Fruit fly (Drosophila melanogaster): ENCODE measurements around the gene bdwf.

Gene bdwf

dm6 chr3R:17053415-17054177 is 10.7 kb upstream of the bdwf start, which contains the start of gene Dad (continued):
- TF ChIP-seq vnd (GFP tag; IDR thresholded peaks at IDR 0.05; ENCODE audit: partially characterized antibody) = no peak
- no peak for TF ChIP-seq shn (GFP tag; optimal IDR thresholded peaks at IDR 0.05)
- peak; percentile 88 for TF ChIP-seq sens (GFP tag)
- TF ChIP-seq ttk (GFP tag; IDR thresholded peaks at IDR 0.05) = no peak
- no peak for TF ChIP-seq CG16815 (GFP tag; optimal IDR thresholded peaks at IDR 0.05)
- TF ChIP-seq CG3847 (GFP tag; IDR thresholded peaks at IDR 0.05) = no peak
- peak; percentile 67 for TF ChIP-seq MTF-1 (GFP tag; optimal IDR thresholded peaks at IDR 0.05; ENCODE audit: borderline replicate concordance)
- no peak for TF ChIP-seq sob (GFP tag; IDR thresholded peaks at IDR 0.05)
- peak; percentile 16; the same call in 1 of the 2 replicates for TF ChIP-seq hbn (GFP tag; IDR thresholded peaks at IDR 0.05; ENCODE audit: partially characterized antibody)
- no peak for TF ChIP-seq CG7745 (tag; optimal IDR thresholded peaks at IDR 0.05)
- TF ChIP-seq CG14860 (GFP tag; IDR thresholded peaks at IDR 0.05; ENCODE audit: partially characterized antibody) = no peak
- TF ChIP-seq gt (GFP tag; IDR thresholded peaks at IDR 0.05) = no peak
- TF ChIP-seq vvl (GFP tag; IDR thresholded peaks at IDR 0.05) = peak; percentile 25; the same call in 1 of the 2 replicates
- no peak for TF ChIP-seq dimm (GFP tag; IDR thresholded peaks at IDR 0.05)
- no peak for TF ChIP-seq kay (GFP tag; optimal IDR thresholded peaks at IDR 0.05)
- TF ChIP-seq CG8388 (GFP tag; optimal IDR thresholded peaks at IDR 0.05) = no peak
- TF ChIP-seq CG12219 (GFP tag; optimal IDR thresholded peaks at IDR 0.05) = peak; percentile 11
- TF ChIP-seq yki (optimal IDR thresholded peaks at IDR 0.05) = peak; percentile 95
- no peak for TF ChIP-seq CG43689 (GFP tag; IDR thresholded peaks at IDR 0.05)
- TF ChIP-seq ftz-f1 (GFP tag; optimal IDR thresholded peaks at IDR 0.05) = no peak
- 0 out of 2 replicates have a peak, but pooled peaks have one; percentile 24 for TF ChIP-seq sna (GFP tag; IDR thresholded peaks at IDR 0.05; ENCODE audit: partially characterized antibody)
- no peak for TF ChIP-seq CG10321 (GFP tag; IDR thresholded peaks at IDR 0.05)
- TF ChIP-seq CG11456 (GFP tag; IDR thresholded peaks at IDR 0.05) = no peak
- TF ChIP-seq dmrt11E (tag; optimal IDR thresholded peaks at IDR 0.05) = no peak
- no peak for TF ChIP-seq CG4617 (GFP tag; optimal IDR thresholded peaks at IDR 0.05; ENCODE audit: borderline replicate concordance)
- no peak for TF ChIP-seq tap (tag; optimal IDR thresholded peaks at IDR 0.05)
- TF ChIP-seq dati (GFP tag; IDR thresholded peaks at IDR 0.05) = no peak
- TF ChIP-seq CG30403 (GFP tag; optimal IDR thresholded peaks at IDR 0.05) = no peak
- no peak for TF ChIP-seq twi (tag; optimal IDR thresholded peaks at IDR 0.05)
- peak; percentile 11; the same call in 1 of the 3 replicates for TF ChIP-seq CG2199 (GFP tag; IDR thresholded peaks at IDR 0.05)
- TF ChIP-seq Camta (GFP tag; optimal IDR thresholded peaks at IDR 0.05) = no peak
- TF ChIP-seq br (optimal IDR thresholded peaks at IDR 0.05) = no peak
- TF ChIP-seq rib (GFP tag; IDR thresholded peaks at IDR 0.05) = 0 out of 2 replicates have a peak, but pooled peaks have one; percentile 16
- no peak for TF ChIP-seq CG7928 (GFP tag; optimal IDR thresholded peaks at IDR 0.05)
- peak; percentile 77 for TF ChIP-seq Med (GFP tag)
- TF ChIP-seq aop (GFP tag; IDR thresholded peaks at IDR 0.05) = no peak
- no peak for TF ChIP-seq CG2875 (GFP tag; optimal IDR thresholded peaks at IDR 0.05)
- no peak for TF ChIP-seq D19B (GFP tag; optimal IDR thresholded peaks at IDR 0.05)
- TF ChIP-seq CG9932 (GFP tag; IDR thresholded peaks at IDR 0.05) = no peak
- TF ChIP-seq CG18764 (GFP tag; optimal IDR thresholded peaks at IDR 0.05) = no peak
- no peak for TF ChIP-seq CG9609 (GFP tag; optimal IDR thresholded peaks at IDR 0.05)
- TF ChIP-seq CG1647 (GFP tag; optimal IDR thresholded peaks at IDR 0.05) = no peak
- no peak for TF ChIP-seq B-H1 (GFP tag; IDR thresholded peaks at IDR 0.05)
- peak; percentile 23; the same call in 1 of the 2 replicates for TF ChIP-seq CG32767 (GFP tag; IDR thresholded peaks at IDR 0.05)
- TF ChIP-seq Hr3 (GFP tag; optimal IDR thresholded peaks at IDR 0.05) = no peak
- no peak for TF ChIP-seq CG2889 (GFP tag; IDR thresholded peaks at IDR 0.05)
- TF ChIP-seq wdn (GFP tag; IDR thresholded peaks at IDR 0.05) = no peak
- no peak for TF ChIP-seq ac (GFP tag; optimal IDR thresholded peaks at IDR 0.05)
- no peak for TF ChIP-seq Antp (GFP tag; optimal IDR thresholded peaks at IDR 0.05)
- TF ChIP-seq CG7357 (GFP tag; IDR thresholded peaks at IDR 0.05) = no peak
- TF ChIP-seq CG16779 (GFP tag; IDR thresholded peaks at IDR 0.05) = no peak
